Fruit fly (Drosophila melanogaster) whole organism, embryonic: ENCODE data around the gene CG7702.

Experiments
- Ada2b ChIP-seq: fragments of 200-800 bp; sonication (Bioruptor generic); IDR thresholded peaks from 2 replicates; pipeline ENCODE4 v1.3.6; 2022; ENCODE audit warnings: missing biosample characterization, missing genetic modification characterization
- Asciz ChIP-seq: fragments of 200-800 bp; sonication (Bioruptor generic); optimal IDR thresholded peaks from 2 replicates; lab custom pipeline; 2017; ENCODE audit warnings: missing biosample characterization, mild to moderate bottlenecking, missing genetic modification characterization, missing genetic modification reagents
- Atf6 ChIP-seq: fragments of 200-800 bp; sonication (Bioruptor generic); IDR thresholded peaks from 2 replicates; pipeline ENCODE4 v1.3.6; 2022; ENCODE audit warnings: missing biosample characterization, missing genetic modification characterization
- Bdp1 ChIP-seq: fragments of 200-800 bp; sonication (Bioruptor generic); optimal IDR thresholded peaks from 3 replicates; lab custom pipeline; 2016; ENCODE audit warnings: missing biosample characterization, missing genetic modification characterization
- CG11093 ChIP-seq: fragments of 200-800 bp; sonication (Bioruptor generic); IDR thresholded peaks from 3 replicates; pipeline ENCODE4 v1.3.6; 2022; ENCODE audit warnings: missing biosample characterization, missing genetic modification characterization
- CG11696 ChIP-seq: fragments of 200-800 bp; sonication (Bioruptor generic); IDR thresholded peaks from 2 replicates; pipeline ENCODE4 v1.3.6; 2022; ENCODE audit warnings: missing biosample characterization, missing genetic modification characterization
- CG14014 ChIP-seq: fragments of 200-800 bp; sonication (Bioruptor generic); IDR thresholded peaks from 2 replicates; pipeline ENCODE4 v1.3.6; 2022; ENCODE audit warnings: missing biosample characterization, missing genetic modification characterization
- CG14965 ChIP-seq: fragments of 200-800 bp; sonication (Bioruptor generic); optimal IDR thresholded peaks from 2 replicates; lab custom pipeline; 2016; ENCODE audit warnings: missing biosample characterization, missing genetic modification characterization, borderline replicate concordance
- CG15073 ChIP-seq: fragments of 200-800 bp; sonication (Bioruptor generic); optimal IDR thresholded peaks from 2 replicates; lab custom pipeline; 2016; ENCODE audit warnings: missing biosample characterization, missing genetic modification characterization
- CG15514 ChIP-seq: fragments of 200-800 bp; sonication (Bioruptor generic); optimal IDR thresholded peaks from 3 replicates; lab custom pipeline; 2017; ENCODE audit warnings: missing biosample characterization, missing genetic modification characterization, mild to moderate bottlenecking, moderate library complexity, missing genetic modification reagents
- CG15696 ChIP-seq: fragments of 200-800 bp; sonication (Bioruptor generic); optimal IDR thresholded peaks from 2 replicates; lab custom pipeline; 2019; ENCODE audit warnings: missing biosample characterization, mild to moderate bottlenecking, missing genetic modification characterization, moderate library complexity
- CG17328 ChIP-seq: fragments of 200-800 bp; sonication (Bioruptor generic); IDR thresholded peaks from 2 replicates; pipeline ENCODE4 v1.3.6; 2022; ENCODE audit warnings: missing biosample characterization, missing genetic modification characterization
- CG33213 ChIP-seq: fragments of 200-800 bp; sonication (Bioruptor generic); optimal IDR thresholded peaks from 3 replicates; lab custom pipeline; 2016; ENCODE audit warnings: missing biosample characterization, missing genetic modification characterization
- CG34224 ChIP-seq: fragments of 200-800 bp; sonication (Bioruptor generic); IDR thresholded peaks from 3 replicates; pipeline ENCODE4 v1.3.6; 2022; ENCODE audit warnings: missing biosample characterization, missing genetic modification characterization; ENCODE audit not compliant: partially characterized antibody
- CG34422 ChIP-seq: fragments of 200-800 bp; sonication (Bioruptor generic); IDR thresholded peaks from 3 replicates; pipeline ENCODE4 v1.3.6; 2022; ENCODE audit warnings: missing biosample characterization, missing genetic modification characterization
- CG6654 ChIP-seq: fragments of 200-800 bp; sonication (Bioruptor generic); optimal IDR thresholded peaks from 2 replicates; lab custom pipeline; 2017; ENCODE audit warnings: missing biosample characterization, mild to moderate bottlenecking, missing genetic modification characterization
- CG6854 ChIP-seq: fragments of 200-800 bp; sonication (Bioruptor generic); optimal IDR thresholded peaks from 3 replicates; lab custom pipeline; 2017; ENCODE audit warnings: missing biosample characterization, mild to moderate bottlenecking, missing genetic modification characterization
- CG8388 ChIP-seq: fragments of 200-800 bp; sonication (Bioruptor generic); optimal IDR thresholded peaks from 2 replicates; lab custom pipeline; 2019; ENCODE audit warnings: missing biosample characterization, mild to moderate bottlenecking, missing genetic modification characterization, moderate library complexity
- CG9215 ChIP-seq: fragments of 200-800 bp; sonication (Bioruptor generic); IDR thresholded peaks from 2 replicates; pipeline ENCODE4 v1.3.6; 2022; ENCODE audit warnings: missing biosample characterization, missing genetic modification characterization
- CG9797 ChIP-seq: fragments of 200-800 bp; sonication (Bioruptor generic); optimal IDR thresholded peaks from 3 replicates; lab custom pipeline; 2018; ENCODE audit warnings: missing biosample characterization, mild to moderate bottlenecking, missing genetic modification characterization
- CTCF ChIP-seq: fragments of 200-800 bp; sonication (Bioruptor generic); optimal IDR thresholded peaks from 2 replicates; lab custom pipeline; 2017; ENCODE audit warnings: missing biosample characterization, mild to moderate bottlenecking, missing genetic modification characterization, moderate library complexity
- Doc2 ChIP-seq: fragments of 200-800 bp; sonication (Bioruptor generic); IDR thresholded peaks from 2 replicates; pipeline ENCODE4 v1.3.6; 2022; ENCODE audit warnings: missing biosample characterization, missing genetic modification characterization
- Ets97D ChIP-seq: fragments of 200-800 bp; sonication (Bioruptor generic); optimal IDR thresholded peaks from 3 replicates; lab custom pipeline; 2016; ENCODE audit warnings: missing biosample characterization, missing genetic modification characterization
- H15 ChIP-seq: fragments of 200-800 bp; sonication (Bioruptor generic); IDR thresholded peaks from 3 replicates; pipeline ENCODE4 v1.3.6; 2022; ENCODE audit warnings: missing biosample characterization, missing genetic modification characterization
- Hr78 ChIP-seq, 2 experiments: fragments of 200-800 bp in 1 of 2; fragments of >200 bp in 1 of 2; sonication (Bioruptor generic) in 1 of 2; optimal IDR thresholded peaks; 2 replicates each; lab custom pipeline; 2017 to 2019; ENCODE audit warnings: missing biosample characterization in 2 of 2, missing genetic modification characterization in 2 of 2, mild to moderate bottlenecking in 1 of 2, moderate library complexity in 1 of 2
- Mes4 ChIP-seq: fragments of 200-800 bp; sonication (Bioruptor generic); optimal IDR thresholded peaks from 2 replicates; lab custom pipeline; 2016; ENCODE audit warnings: missing biosample characterization, missing genetic modification characterization
- NK7.1 ChIP-seq: fragments of 200-800 bp; sonication (Bioruptor generic); optimal IDR thresholded peaks from 3 replicates; lab custom pipeline; 2016; ENCODE audit warnings: missing biosample characterization, missing genetic modification characterization
- Ssrp ChIP-seq: fragments of 200-800 bp; sonication (Bioruptor generic); optimal IDR thresholded peaks from 2 replicates; lab custom pipeline; 2018; ENCODE audit warnings: missing biosample characterization, mild to moderate bottlenecking, missing genetic modification characterization, moderate library complexity
- TFAM ChIP-seq: fragments of 200-800 bp; sonication (Bioruptor generic); optimal IDR thresholded peaks from 2 replicates; lab custom pipeline; 2017; ENCODE audit warnings: missing biosample characterization, missing genetic modification characterization, inconsistent platforms
- Xbp1 ChIP-seq: fragments of 200-800 bp; sonication (Bioruptor generic); optimal IDR thresholded peaks from 3 replicates; lab custom pipeline; 2016; ENCODE audit warnings: missing biosample characterization, mild to moderate bottlenecking, missing genetic modification characterization
- aop ChIP-seq: fragments of 200-800 bp; sonication (Bioruptor generic); IDR thresholded peaks from 2 replicates; pipeline ENCODE4 v1.3.6; 2022; ENCODE audit warnings: missing biosample characterization, missing genetic modification characterization
- cas ChIP-seq: fragments of 200-800 bp; sonication (Bioruptor generic); IDR thresholded peaks from 2 replicates; pipeline ENCODE4 v1.3.6; 2022; ENCODE audit warnings: missing biosample characterization, missing genetic modification characterization
- en ChIP-seq: fragments of 200-800 bp; sonication (Bioruptor generic); optimal IDR thresholded peaks from 2 replicates; lab custom pipeline; 2016; ENCODE audit warnings: missing biosample characterization, missing genetic modification characterization
- gcm ChIP-seq: fragments of 200-800 bp; sonication (Bioruptor generic); optimal IDR thresholded peaks from 2 replicates; lab custom pipeline; 2019; ENCODE audit warnings: missing biosample characterization, mild to moderate bottlenecking, missing genetic modification characterization, moderate library complexity
- gsb ChIP-seq: fragments of 200-800 bp; sonication (Bioruptor generic); IDR thresholded peaks from 2 replicates; pipeline ENCODE4 v1.3.6; 2022; ENCODE audit warnings: missing biosample characterization, missing genetic modification characterization
- gt ChIP-seq: fragments of 200-800 bp; sonication (Bioruptor generic); IDR thresholded peaks from 2 replicates; pipeline ENCODE4 v1.3.6; 2022; ENCODE audit warnings: missing biosample characterization, missing genetic modification characterization
- hth ChIP-seq: fragments of >200 bp; optimal IDR thresholded peaks from 2 replicates; lab custom pipeline; 2017; ENCODE audit warnings: inconsistent platforms
- kah ChIP-seq: fragments of 200-800 bp; sonication (Bioruptor generic); optimal IDR thresholded peaks from 2 replicates; lab custom pipeline; 2018; ENCODE audit warnings: missing biosample characterization, mild to moderate bottlenecking, missing genetic modification characterization
- kni ChIP-seq: fragments of 200-800 bp; sonication (Bioruptor generic); optimal IDR thresholded peaks from 3 replicates; lab custom pipeline; 2017; ENCODE audit warnings: mild to moderate bottlenecking, missing biosample characterization, missing genetic modification reagents, missing genetic modification characterization
- lov ChIP-seq, 2 experiments: fragments of 200-800 bp in 1 of 2; fragments of >200 bp in 1 of 2; sonication (Bioruptor generic) in 1 of 2; IDR thresholded peaks in 1 of 2; optimal IDR thresholded peaks in 1 of 2; 2 replicates in 1 of 2; 3 replicates in 1 of 2; pipeline versions ENCODE4 v1.3.6 to Lab custom; 2017 to 2022; ENCODE audit warnings: missing biosample characterization in 1 of 2, missing genetic modification characterization in 1 of 2
- mld ChIP-seq: fragments of 200-800 bp; sonication (Bioruptor generic); IDR thresholded peaks from 3 replicates; pipeline ENCODE4 v1.3.6; 2022; ENCODE audit warnings: missing biosample characterization, missing genetic modification characterization; ENCODE audit not compliant: partially characterized antibody
- peb ChIP-seq: fragments of 200-800 bp; sonication (Bioruptor generic); IDR thresholded peaks from 2 replicates; pipeline ENCODE4 v1.3.6; 2022; ENCODE audit warnings: missing biosample characterization, missing genetic modification characterization
- pita ChIP-seq: fragments of 200-800 bp; sonication (Bioruptor generic); optimal IDR thresholded peaks from 2 replicates; lab custom pipeline; 2017; ENCODE audit warnings: missing biosample characterization, mild to moderate bottlenecking, missing genetic modification characterization
- pnt ChIP-seq: fragments of 200-800 bp; sonication (Bioruptor generic); optimal IDR thresholded peaks from 3 replicates; lab custom pipeline; 2016; ENCODE audit warnings: missing biosample characterization, missing genetic modification characterization
- prd ChIP-seq, 3 experiments: fragments of >200 bp in 2 of 3; fragments of 200-800 bp in 1 of 3; sonication (Bioruptor generic) in 1 of 3; optimal IDR thresholded peaks in 2 of 3; IDR thresholded peaks in 1 of 3; 2 replicates in 2 of 3; 3 replicates in 1 of 3; pipeline versions ENCODE4 v1.3.6 to Lab custom; 2017 to 2022; ENCODE audit warnings: missing biosample characterization in 1 of 3, missing genetic modification characterization in 1 of 3
- pros ChIP-seq: fragments of 200-800 bp; sonication (Bioruptor generic); optimal IDR thresholded peaks from 3 replicates; lab custom pipeline; 2019; ENCODE audit warnings: missing biosample characterization, mild to moderate bottlenecking, missing genetic modification characterization, moderate library complexity
- shn ChIP-seq: fragments of 200-800 bp; sonication (Bioruptor generic); optimal IDR thresholded peaks from 3 replicates; lab custom pipeline; 2016; ENCODE audit warnings: missing biosample characterization, missing genetic modification characterization
- sna ChIP-seq: fragments of 200-800 bp; sonication (Bioruptor generic); IDR thresholded peaks from 2 replicates; pipeline ENCODE4 v1.3.6; 2022; ENCODE audit warnings: missing biosample characterization, missing genetic modification characterization; ENCODE audit not compliant: partially characterized antibody
- trem ChIP-seq: fragments of 200-800 bp; optimal IDR thresholded peaks from 3 replicates; lab custom pipeline; 2019; ENCODE audit warnings: missing biosample characterization, mild to moderate bottlenecking, missing genetic modification characterization, moderate library complexity
- unpg ChIP-seq: fragments of 200-800 bp; sonication (Bioruptor generic); optimal IDR thresholded peaks from 3 replicates; lab custom pipeline; 2018; ENCODE audit warnings: missing biosample characterization, mild to moderate bottlenecking, missing genetic modification characterization, moderate library complexity
- wor ChIP-seq: fragments of 200-800 bp; sonication (Bioruptor generic); IDR thresholded peaks from 2 replicates; pipeline ENCODE4 v1.3.6; 2022; ENCODE audit warnings: missing biosample characterization, missing genetic modification characterization

CG7702 gene

dm6 chr3R:18628311-18628811 is 40.8 kb upstream of the CG7702 start (continued):
- no peak for TF ChIP-seq CG14965 (GFP tag; lab: Kevin White, UChicago)
- peak; percentile 60; the same call in 1 of the 3 replicates for TF ChIP-seq mld (GFP tag; lab: Robert Waterston, UW)
- TF ChIP-seq CG6654 (GFP tag; lab: Kevin White, UChicago), result no peak
- TF ChIP-seq Asciz (GFP tag; lab: Kevin White, UChicago), result no peak
- no peak for TF ChIP-seq Ets97D (GFP tag; lab: Kevin White, UChicago)
- TF ChIP-seq Xbp1, result no peak
- TF ChIP-seq Mes4 (GFP tag; lab: Kevin White, UChicago), result no peak
- TF ChIP-seq CG11093, result no peak
- no peak for TF ChIP-seq en (GFP tag; lab: Kevin White, UChicago)
- TF ChIP-seq shn, result no peak
- TF ChIP-seq lov (optimal IDR thresholded peaks at IDR 0.05; lab: Kevin White, UChicago), result no peak
- TF ChIP-seq lov (GFP tag; IDR thresholded peaks at IDR 0.05; lab: Robert Waterston, UW), result no peak
- no peak for TF ChIP-seq CG11696
- no peak for TF ChIP-seq Atf6
- TF ChIP-seq CG8388, result no peak
- TF ChIP-seq CG15696, result no peak
- TF ChIP-seq Ada2b, result no peak
- no peak for TF ChIP-seq Ssrp
- TF ChIP-seq kah (GFP tag; lab: Kevin White, UChicago), result no peak
- no peak for TF ChIP-seq hth
- no peak for TF ChIP-seq aop (GFP tag; lab: Robert Waterston, UW)
- TF ChIP-seq NK7.1 (GFP tag; lab: Kevin White, UChicago), result no peak
- no peak for TF ChIP-seq CG33213 (GFP tag; lab: Kevin White, UChicago)
- no peak for TF ChIP-seq H15
- no peak for TF ChIP-seq CG15073
- TF ChIP-seq Doc2, result no peak
- no peak for TF ChIP-seq cas (GFP tag; lab: Robert Waterston, UW)
- no peak for TF ChIP-seq gsb
- TF ChIP-seq kni (GFP tag; lab: Kevin White, UChicago), result no peak
- TF ChIP-seq CG14014 (GFP tag; lab: Robert Waterston, UW), result 0 out of 2 replicates have a peak, but pooled peaks have one; percentile 8
- no peak for TF ChIP-seq peb (GFP tag; lab: Robert Waterston, UW)
- peak; percentile 60; the same call in 1 of the 2 replicates for TF ChIP-seq sna
- TF ChIP-seq pros (GFP tag; lab: Kevin White, UChicago), result no peak
- TF ChIP-seq pnt, result no peak
- TF ChIP-seq unpg, result no peak
- no peak for TF ChIP-seq trem (tag; lab: Kevin White, UChicago)
- peak; percentile 98 for TF ChIP-seq Bdp1
- TF ChIP-seq CG6854 (GFP tag; lab: Kevin White, UChicago), result no peak
- no peak for TF ChIP-seq CG34422 (GFP tag; lab: Robert Waterston, UW)
- TF ChIP-seq wor (GFP tag; lab: Robert Waterston, UW), result no peak
- no peak for TF ChIP-seq gt
- no peak for TF ChIP-seq CG9797
- TF ChIP-seq CG15514 (GFP tag; lab: Kevin White, UChicago), result no peak
- TF ChIP-seq CG34224 (GFP tag; lab: Robert Waterston, UW), result no peak
- no peak for TF ChIP-seq CG17328
- peak in 1 of 2 experiments; percentile 62 for TF ChIP-seq Hr78 (GFP tag; optimal IDR thresholded peaks at IDR 0.05; lab: Kevin White, UChicago)
- no peak for TF ChIP-seq pita (GFP tag; lab: Kevin White, UChicago)
- TF ChIP-seq gcm, result no peak
- peak; percentile 66 for TF ChIP-seq CTCF
- TF ChIP-seq TFAM (GFP tag; lab: Kevin White, UChicago), result no peak
- no peak for TF ChIP-seq CG9215 (GFP tag; lab: Robert Waterston, UW)
- TF ChIP-seq prd (optimal IDR thresholded peaks at IDR 0.05; lab: Kevin White, UChicago), result no peak
- no peak for TF ChIP-seq prd (GFP tag; IDR thresholded peaks at IDR 0.05; lab: Robert Waterston, UW)
